1 worm cellular context compared by ENCODE assay signal in the genomic region with DNA sequence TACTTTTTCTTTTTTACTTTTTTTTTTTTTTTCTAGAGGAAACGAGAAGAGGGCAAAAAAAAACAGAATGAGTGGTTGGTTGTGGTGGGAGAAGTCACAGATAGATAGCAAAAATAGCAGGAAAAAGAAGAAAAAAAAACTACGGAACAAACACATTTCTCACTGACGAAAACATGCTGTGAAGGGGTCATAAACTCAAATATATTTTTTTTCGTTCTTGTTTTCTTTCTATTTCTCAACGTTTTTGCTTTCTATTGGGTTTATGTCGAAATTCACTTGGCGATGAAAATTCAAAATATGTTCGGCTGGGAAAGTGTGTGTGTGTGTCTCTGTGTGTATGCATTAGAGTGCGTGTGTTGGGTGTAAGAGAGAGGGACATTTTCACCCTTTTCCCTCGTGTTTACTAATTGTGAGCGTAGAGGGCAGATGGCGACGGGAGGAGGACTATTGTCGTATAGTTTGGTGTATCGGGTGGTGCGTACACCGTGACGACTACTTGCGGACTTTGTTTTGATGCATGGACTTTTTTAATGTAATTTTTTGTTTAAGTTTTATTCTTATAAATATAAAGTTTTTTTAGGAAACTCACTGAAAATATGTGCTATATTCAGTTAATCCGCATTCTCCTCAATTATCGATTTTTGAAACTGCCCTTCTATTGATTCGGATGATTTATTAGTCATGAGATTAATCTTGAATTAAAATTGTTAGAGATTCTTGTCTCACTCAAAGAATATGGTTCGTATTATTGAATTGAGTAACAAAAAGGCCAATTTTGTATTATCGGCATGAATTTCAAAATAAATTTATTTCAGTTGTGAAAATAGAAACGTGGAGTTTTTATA.
TF ChIP-seq lines count a peak whose summit lies in the region.

No protein-coding gene starts in this region.

TF ChIP-seq in whole organism, L1 larva, 84 proteins besides CTCF, POLR2A, EP300 and RAD21 (continued from another document):
- TF ChIP-seq tlp-1 (tag; optimal IDR thresholded peaks at IDR 0.05; lab: Kevin White, UChicago) (no peak), irx-1 (tag; optimal IDR thresholded peaks at IDR 0.05; lab: Kevin White, UChicago) (peak; percentile 43), nhr-19 (GFP tag; conservative IDR thresholded peaks at IDR 0.05; lab: Robert Waterston, UW) (peak; percentile 39; the same call in 1 of the 2 replicates), mdl-1 (tag; optimal IDR thresholded peaks at IDR 0.05; lab: Kevin White, UChicago) (peak in 1 of 2 experiments; percentile 63), nhr-20 (tag; optimal IDR thresholded peaks at IDR 0.05; lab: Kevin White, UChicago) (peak; percentile 55), hlh-4 (tag; optimal IDR thresholded peaks at IDR 0.05; lab: Kevin White, UChicago) (no peak), lir-3 (tag; optimal IDR thresholded peaks at IDR 0.05; lab: Kevin White, UChicago; ENCODE audit: poor library complexity) (peak; percentile 21), dsc-1 (tag; optimal IDR thresholded peaks at IDR 0.05; lab: Kevin White, UChicago) (no peak), isw-1 (GFP tag; IDR thresholded peaks at IDR 0.05; lab: Robert Waterston, UW) (peak; percentile 20; the same call in 1 of the 2 replicates), mab-9 (GFP tag; IDR thresholded peaks at IDR 0.05; lab: Robert Waterston, UW) (no peak)
